Fruit fly (Drosophila melanogaster): ENCODE results near the gene RhoGEF64C.

- TF ChIP-seq CG8478 (optimal IDR thresholded peaks at IDR 0.05) (no peak), pan (optimal IDR thresholded peaks at IDR 0.05) (no peak), EcR (GFP tag; optimal IDR thresholded peaks at IDR 0.05) (no peak), usp (GFP tag; optimal IDR thresholded peaks at IDR 0.05) (no peak), psq (optimal IDR thresholded peaks at IDR 0.05) (no peak), Dll (optimal IDR thresholded peaks at IDR 0.05) (no peak)
These were observed 808 bp upstream of the RhoGEF64C start for dm6 chr3L:4691775-4692174.
